Worm (Caenorhabditis elegans) whole organism, late embryonic: Measurements from ENCODE around the gene T24C12.3.

Experiments used
- ama-1 ChIP-seq: fragments of 150-350 bp; optimal IDR thresholded peaks from 2 replicates; lab custom pipeline; 2014
- elt-2 ChIP-seq: sonication (generic microtip); optimal IDR thresholded peaks from 2 replicates; lab custom pipeline; 2016; ENCODE audit warnings: missing genetic modification reagents, missing genetic modification characterization, missing compliant biosample characterization
- fkh-10 ChIP-seq: fragments of 150-350 bp; optimal IDR thresholded peaks from 2 replicates; lab custom pipeline; 2014; ENCODE audit warnings: missing biosample characterization, missing genetic modification reagents, missing genetic modification characterization
- hlh-8 ChIP-seq: sonication (generic microtip); optimal IDR thresholded peaks from 2 replicates; lab custom pipeline; 2016; ENCODE audit warnings: missing genotype, missing genetic modification characterization, missing compliant biosample characterization

DNA sequence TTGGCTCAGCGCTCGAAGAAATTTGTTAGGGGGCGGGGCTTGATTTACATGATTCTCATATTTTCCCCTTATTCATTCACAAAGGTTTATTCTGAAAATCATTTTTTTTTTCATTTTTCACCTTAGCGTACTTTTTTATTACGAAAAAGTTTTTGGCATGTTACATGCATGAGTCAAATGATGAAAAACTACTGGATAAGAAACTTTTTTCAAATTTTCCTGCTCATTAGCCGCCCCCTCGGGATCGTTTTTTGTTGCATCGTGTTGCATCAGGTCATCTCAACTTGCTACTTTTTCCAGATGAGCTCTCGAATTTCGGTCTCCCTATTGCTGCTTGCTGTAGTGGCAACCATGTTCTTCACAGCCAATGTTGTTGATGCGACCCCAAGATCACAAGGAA lies 40.6 kb downstream of the T24C12.3 start, which contains the start of gene pdf-2:
- TF ChIP-seq fkh-10 (no peak), elt-2 (tag; lab: Kevin White, UChicago) (no peak), ama-1 (lab: Kevin White, UChicago) (no peak), hlh-8 (tag; lab: Kevin White, UChicago) (no peak)
